Worm (Caenorhabditis elegans): Measurements from ENCODE around the gene R13H4.6.
A peak's percentile ranks its signal among the peaks of the same experiment; 100 is the strongest.

The R13H4.6 gene

DNA sequence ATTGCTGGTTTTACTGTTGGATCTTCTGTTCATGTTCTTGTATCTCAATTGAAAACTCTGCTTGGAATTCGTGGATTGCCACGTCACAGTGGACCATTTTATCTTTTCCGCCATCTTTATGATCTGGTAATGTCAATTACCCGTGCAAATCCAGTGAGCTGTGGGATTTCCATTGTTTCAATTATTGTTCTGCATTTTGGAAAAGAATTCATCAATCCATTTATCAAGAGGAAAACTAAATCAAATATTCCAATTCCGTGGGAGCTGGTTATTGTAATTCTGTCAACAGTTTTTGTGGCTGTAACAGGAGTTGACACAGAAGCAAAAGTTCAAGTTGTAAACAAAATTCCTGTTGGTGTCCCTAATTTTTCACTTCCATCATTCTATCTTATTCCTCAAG is 13.7 kb downstream of the R13H4.6 start:
- TF ChIP-seq unc-62 (GFP tag; optimal IDR thresholded peaks at IDR 0.05 in 1 of 2), result peak in 1 of 2 experiments; percentile 92
- no peak for TF ChIP-seq unc-62 (tag; optimal IDR thresholded peaks at IDR 0.05)
- TF ChIP-seq arid-1 (GFP tag; conservative IDR thresholded peaks at IDR 0.05), result no peak

DNA sequence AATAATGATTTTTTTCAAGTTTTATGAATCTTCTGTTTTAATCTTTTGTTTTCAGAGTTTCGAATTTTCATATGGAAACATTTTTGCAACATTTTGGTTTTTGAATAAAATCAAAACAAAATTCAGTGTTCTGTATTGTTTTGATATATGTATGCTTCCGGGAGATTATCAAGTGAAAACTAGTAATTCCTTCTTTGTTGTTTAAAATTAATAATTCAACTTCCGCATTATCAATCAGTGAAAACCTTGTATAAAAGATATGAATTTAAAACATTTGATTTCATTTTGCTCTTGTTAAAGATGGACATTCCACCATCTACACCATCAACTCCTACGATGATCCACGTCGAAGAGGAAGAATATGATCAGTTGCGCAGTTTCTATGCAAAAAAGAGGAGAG is 16.8 kb downstream of the R13H4.6 start, which contains the start of gene sulp-5:
Gene sulp-5 (plus strand): TSS at position 301 of the 400 bp plus-strand sequence.
- no peak for TF ChIP-seq zag-1 (tag; optimal IDR thresholded peaks at IDR 0.05)
- no peak for TF ChIP-seq mep-1 (tag; optimal IDR thresholded peaks at IDR 0.05)
- no peak for TF ChIP-seq lsy-2 (tag; optimal IDR thresholded peaks at IDR 0.05)
- TF ChIP-seq T20F7.1 (GFP tag; optimal IDR thresholded peaks at IDR 0.05), result no peak
- no peak for TF ChIP-seq snpc-4 (tag; optimal IDR thresholded peaks at IDR 0.05)
- TF ChIP-seq nhr-11 (tag; optimal IDR thresholded peaks at IDR 0.05), result no peak

DNA sequence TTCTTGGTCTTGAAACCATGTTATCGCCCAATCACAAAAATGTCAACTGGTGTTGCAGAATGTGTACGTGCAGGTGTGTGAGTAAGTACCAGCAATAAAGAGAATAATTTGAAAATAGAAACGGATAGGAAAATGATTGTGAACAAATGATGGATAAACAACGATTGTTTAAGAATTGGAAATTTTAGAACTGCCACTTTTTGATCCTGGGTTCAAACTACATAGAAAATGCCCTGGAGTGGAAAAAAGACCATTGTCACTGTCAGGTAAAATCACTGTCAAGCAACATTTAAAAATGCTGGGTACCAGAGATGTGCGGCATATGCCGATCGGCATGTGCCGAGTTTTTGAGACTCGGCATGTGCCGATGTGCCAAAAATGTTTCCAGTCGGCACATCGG is 20.3 kb downstream of the R13H4.6 start:
- TF ChIP-seq daf-19 (GFP tag; conservative IDR thresholded peaks at IDR 0.05) (no peak), nhr-102 (tag; optimal IDR thresholded peaks at IDR 0.05) (no peak), mdl-1 (tag; optimal IDR thresholded peaks at IDR 0.05) (peak in 1 of 2 experiments; percentile 7), Y105C5A.15 (GFP tag; IDR thresholded peaks at IDR 0.05) (no peak), dve-1 (tag; optimal IDR thresholded peaks at IDR 0.05; ENCODE audit: insufficient read depth) (no peak), skn-1 (tag; optimal IDR thresholded peaks at IDR 0.05) (no peak), hlh-11 (tag; optimal IDR thresholded peaks at IDR 0.05) (no peak), F37D6.2 (tag; optimal IDR thresholded peaks at IDR 0.05) (no peak), nhr-28 (tag; optimal IDR thresholded peaks at IDR 0.05) (peak; percentile 33), daf-8 (GFP tag; IDR thresholded peaks at IDR 0.05) (no peak), ceh-44 (GFP tag; IDR thresholded peaks at IDR 0.05) (no peak), ZK546.5 (tag; optimal IDR thresholded peaks at IDR 0.05) (no peak), unc-62 (GFP tag; optimal IDR thresholded peaks at IDR 0.05 in 1 of 2) (peak in 1 of 2 experiments; percentile 92), unc-62 (tag; optimal IDR thresholded peaks at IDR 0.05) (no peak), tag-97 (GFP tag; IDR thresholded peaks at IDR 0.05) (no peak), zfp-3 (GFP tag; conservative IDR thresholded peaks at IDR 0.05) (no peak), daf-16 (GFP tag; optimal IDR thresholded peaks at IDR 0.05) (no peak), daf-16 (tag; optimal IDR thresholded peaks at IDR 0.05) (no peak), Y48G9A.11 (GFP tag; IDR thresholded peaks at IDR 0.05) (no peak), dmd-8 (GFP tag; IDR thresholded peaks at IDR 0.05) (no peak), R02D3.7 (tag; optimal IDR thresholded peaks at IDR 0.05) (no peak), cey-2 (tag; optimal IDR thresholded peaks at IDR 0.05; ENCODE audit: borderline replicate concordance, insufficient read depth) (no peak), ctbp-1 (GFP tag; IDR thresholded peaks at IDR 0.05) (no peak), lin-39 (tag; optimal IDR thresholded peaks at IDR 0.05) (no peak), nhr-42 (GFP tag; IDR thresholded peaks at IDR 0.05) (no peak), nhr-77 (tag; optimal IDR thresholded peaks at IDR 0.05) (no peak), dmd-6 (GFP tag; IDR thresholded peaks at IDR 0.05) (no peak), unc-130 (GFP tag; optimal IDR thresholded peaks at IDR 0.05) (no peak), nhr-111 (GFP tag; optimal IDR thresholded peaks at IDR 0.05) (no peak)

DNA sequence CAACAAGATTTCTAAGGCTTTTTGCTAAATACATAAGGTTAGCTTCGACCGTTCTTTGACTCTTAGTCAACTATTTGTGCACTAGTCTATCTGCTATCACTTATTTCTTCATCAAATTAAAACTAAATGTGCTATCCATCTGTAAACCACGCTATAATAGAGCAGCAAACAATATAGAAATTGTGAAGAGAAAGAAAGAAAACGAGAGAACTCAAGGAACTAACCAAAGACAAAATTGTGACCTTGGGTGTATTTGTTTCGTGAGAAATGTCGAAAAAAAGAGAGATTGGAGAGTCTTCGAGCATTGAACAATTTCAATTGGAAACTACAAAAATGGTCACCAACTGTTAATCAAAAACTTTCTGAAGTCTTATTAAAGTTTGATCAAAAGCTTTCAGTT is 22.2 kb downstream of the R13H4.6 start:
- peak; percentile 84 for TF ChIP-seq nhr-28 (tag; optimal IDR thresholded peaks at IDR 0.05)
- TF ChIP-seq nhr-77 (tag; optimal IDR thresholded peaks at IDR 0.05), result peak; percentile 80
- TF ChIP-seq jun-1 (tag; optimal IDR thresholded peaks at IDR 0.05), result no peak
- TF ChIP-seq dmd-6 (GFP tag; IDR thresholded peaks at IDR 0.05), result peak; percentile 83
- TF ChIP-seq lin-29 (GFP tag; IDR thresholded peaks at IDR 0.05), result no peak
- peak; percentile 77 for TF ChIP-seq dve-1 (tag; optimal IDR thresholded peaks at IDR 0.05; ENCODE audit: insufficient read depth)
- no peak for TF ChIP-seq daf-16 (GFP tag; optimal IDR thresholded peaks at IDR 0.05)
- TF ChIP-seq daf-16 (tag; optimal IDR thresholded peaks at IDR 0.05), result peak; percentile 82
- peak in 1 of 2 experiments; percentile 56 for TF ChIP-seq mdl-1 (tag; optimal IDR thresholded peaks at IDR 0.05)
- TF ChIP-seq mep-1 (tag; optimal IDR thresholded peaks at IDR 0.05), result peak; percentile 28
- peak; percentile 18 for TF ChIP-seq hlh-30 (tag; optimal IDR thresholded peaks at IDR 0.05; ENCODE audit: insufficient read depth)
- peak; percentile 29 for TF ChIP-seq pqm-1 (tag; optimal IDR thresholded peaks at IDR 0.05)
- no peak for TF ChIP-seq tag-97 (GFP tag; IDR thresholded peaks at IDR 0.05)

Data from whole organism, L4 larva.